Fruit fly (Drosophila melanogaster) whole organism, embryonic: ENCODE results near the gene AcCoAS.
A peak's percentile ranks its signal among the peaks of the same experiment; 100 is the strongest.

Experiments
- B-H2 ChIP-seq: fragments of 200-800 bp; sonication (Bioruptor generic); optimal IDR thresholded peaks from 2 replicates; lab custom pipeline; 2018; ENCODE audit warnings: missing biosample characterization, mild to moderate bottlenecking, missing genetic modification characterization
- BEAF-32 ChIP-seq: fragments of 200-800 bp; sonication (Bioruptor generic); optimal IDR thresholded peaks from 3 replicates; lab custom pipeline; 2017; ENCODE audit warnings: missing biosample characterization, missing genetic modification characterization, mild to moderate bottlenecking, moderate library complexity, missing genetic modification reagents
- CG12769 ChIP-seq: fragments of 200-800 bp; sonication (Bioruptor generic); optimal IDR thresholded peaks from 2 replicates; lab custom pipeline; 2019; ENCODE audit warnings: missing biosample characterization, mild to moderate bottlenecking, missing genetic modification characterization, moderate library complexity
- CG13287 ChIP-seq: fragments of 200-800 bp; sonication (Bioruptor generic); IDR thresholded peaks from 2 replicates; pipeline ENCODE4 v1.3.6; 2022; ENCODE audit warnings: missing biosample characterization, missing genetic modification characterization; ENCODE audit not compliant: partially characterized antibody
- CG13624 ChIP-seq: fragments of 200-800 bp; sonication (Bioruptor generic); optimal IDR thresholded peaks from 2 replicates; lab custom pipeline; 2016; ENCODE audit warnings: missing biosample characterization, missing genetic modification characterization
- CG15514 ChIP-seq: fragments of 200-800 bp; sonication (Bioruptor generic); optimal IDR thresholded peaks from 3 replicates; lab custom pipeline; 2017; ENCODE audit warnings: missing biosample characterization, missing genetic modification characterization, mild to moderate bottlenecking, moderate library complexity, missing genetic modification reagents
- CG15696 ChIP-seq: fragments of 200-800 bp; sonication (Bioruptor generic); optimal IDR thresholded peaks from 2 replicates; lab custom pipeline; 2019; ENCODE audit warnings: missing biosample characterization, mild to moderate bottlenecking, missing genetic modification characterization, moderate library complexity
- CG17359 ChIP-seq: fragments of 200-800 bp; sonication (Bioruptor generic); optimal IDR thresholded peaks from 3 replicates; lab custom pipeline; 2018; ENCODE audit warnings: missing biosample characterization, mild to moderate bottlenecking, missing genetic modification characterization, moderate library complexity
- CG17829 ChIP-seq: fragments of 200-800 bp; optimal IDR thresholded peaks from 2 replicates; lab custom pipeline; 2019; ENCODE audit warnings: missing biosample characterization, mild to moderate bottlenecking, missing genetic modification characterization, moderate library complexity
- CG6654 ChIP-seq: fragments of 200-800 bp; sonication (Bioruptor generic); optimal IDR thresholded peaks from 2 replicates; lab custom pipeline; 2017; ENCODE audit warnings: missing biosample characterization, mild to moderate bottlenecking, missing genetic modification characterization
- CG7963 ChIP-seq: fragments of 200-800 bp; sonication (Bioruptor generic); IDR thresholded peaks from 3 replicates; pipeline ENCODE4 v1.3.6; 2022; ENCODE audit warnings: missing biosample characterization, missing genetic modification characterization; ENCODE audit not compliant: partially characterized antibody
- CG7987 ChIP-seq: fragments of 200-800 bp; sonication (Bioruptor generic); optimal IDR thresholded peaks from 2 replicates; lab custom pipeline; 2018; ENCODE audit warnings: missing biosample characterization, mild to moderate bottlenecking, missing genetic modification characterization, moderate library complexity
- CG8290 ChIP-seq, 3 experiments: fragments of 200-800 bp; sonication (Bioruptor generic); optimal IDR thresholded peaks; 2 replicates each; lab custom pipeline; 2016 to 2019; ENCODE audit warnings: missing biosample characterization in 3 of 3, missing genetic modification characterization in 3 of 3, mild to moderate bottlenecking in 2 of 3, moderate library complexity in 1 of 3
- Dp ChIP-seq: fragments of 200-800 bp; sonication (Bioruptor generic); optimal IDR thresholded peaks from 2 replicates; lab custom pipeline; 2018; ENCODE audit warnings: missing biosample characterization, mild to moderate bottlenecking, missing genetic modification characterization, moderate library complexity
- Dref ChIP-seq: fragments of 200-800 bp; sonication (Bioruptor generic); IDR thresholded peaks from 2 replicates; pipeline ENCODE4 v1.3.6; 2022; ENCODE audit warnings: missing biosample characterization, missing genetic modification characterization
- Fer1 ChIP-seq: fragments of 200-800 bp; sonication (Bioruptor generic); optimal IDR thresholded peaks from 2 replicates; lab custom pipeline; 2017; ENCODE audit warnings: missing biosample characterization, mild to moderate bottlenecking, missing genetic modification characterization
- HLH4C ChIP-seq: fragments of 200-800 bp; sonication (Bioruptor generic); IDR thresholded peaks from 3 replicates; pipeline ENCODE4 v1.3.6; 2022; ENCODE audit warnings: missing biosample characterization, missing genetic modification characterization; ENCODE audit not compliant: partially characterized antibody
- HLHmδ ChIP-seq: fragments of 200-800 bp; sonication (Bioruptor generic); optimal IDR thresholded peaks from 2 replicates; lab custom pipeline; 2018; ENCODE audit warnings: missing biosample characterization, mild to moderate bottlenecking, missing genetic modification characterization, moderate library complexity
- HmgZ ChIP-seq: fragments of 200-800 bp; sonication (Bioruptor generic); optimal IDR thresholded peaks from 2 replicates; lab custom pipeline; 2018; ENCODE audit warnings: missing biosample characterization, mild to moderate bottlenecking, missing genetic modification characterization
- Lim3 ChIP-seq: fragments of 200-800 bp; sonication (Bioruptor generic); IDR thresholded peaks from 2 replicates; pipeline ENCODE4 v1.3.6; 2022; ENCODE audit warnings: missing biosample characterization, missing genetic modification characterization
- Myb ChIP-seq: fragments of 200-800 bp; sonication (Bioruptor generic); optimal IDR thresholded peaks from 2 replicates; lab custom pipeline; 2016; ENCODE audit warnings: missing biosample characterization, missing genetic modification characterization
- NC2β ChIP-seq: fragments of 200-800 bp; sonication (Bioruptor generic); optimal IDR thresholded peaks from 2 replicates; lab custom pipeline; 2016; ENCODE audit warnings: missing biosample characterization, missing genetic modification characterization
- NFAT ChIP-seq: fragments of 200-800 bp; sonication (Bioruptor generic); IDR thresholded peaks from 2 replicates; pipeline ENCODE4 v1.3.6; 2022; ENCODE audit warnings: missing biosample characterization, missing genetic modification characterization
- NK7.1 ChIP-seq: fragments of 200-800 bp; sonication (Bioruptor generic); optimal IDR thresholded peaks from 3 replicates; lab custom pipeline; 2016; ENCODE audit warnings: missing biosample characterization, missing genetic modification characterization
- Vsx1 ChIP-seq: fragments of 200-800 bp; sonication (Bioruptor generic); optimal IDR thresholded peaks from 2 replicates; lab custom pipeline; 2017; ENCODE audit warnings: missing biosample characterization, mild to moderate bottlenecking, missing genetic modification characterization, missing genetic modification reagents
- amos ChIP-seq: fragments of 200-800 bp; sonication (Bioruptor generic); IDR thresholded peaks from 2 replicates; pipeline ENCODE4 v1.3.6; 2022; ENCODE audit warnings: missing biosample characterization, missing genetic modification characterization; ENCODE audit not compliant: partially characterized antibody
- bsh ChIP-seq, 2 experiments: fragments of 200-800 bp; sonication (Bioruptor generic); optimal IDR thresholded peaks; 2 replicates each; lab custom pipeline; 2017 to 2018; ENCODE audit warnings: mild to moderate bottlenecking in 2 of 2, missing biosample characterization in 2 of 2, missing genetic modification characterization in 2 of 2, moderate library complexity in 1 of 2
- dmrt99B ChIP-seq: fragments of 200-800 bp; sonication (Bioruptor generic); optimal IDR thresholded peaks from 2 replicates; lab custom pipeline; 2018; ENCODE audit warnings: missing biosample characterization, mild to moderate bottlenecking, missing genetic modification characterization, moderate library complexity
- emc ChIP-seq: fragments of 200-800 bp; sonication (Bioruptor generic); optimal IDR thresholded peaks from 2 replicates; lab custom pipeline; 2016; ENCODE audit warnings: missing biosample characterization, missing genetic modification characterization
- fu2 ChIP-seq: fragments of 200-800 bp; sonication (Bioruptor generic); optimal IDR thresholded peaks from 2 replicates; lab custom pipeline; 2016; ENCODE audit warnings: missing biosample characterization, missing genetic modification characterization
- gfzf ChIP-seq: fragments of 200-800 bp; sonication (Bioruptor generic); optimal IDR thresholded peaks from 2 replicates; lab custom pipeline; 2016; ENCODE audit warnings: missing biosample characterization, mild to moderate bottlenecking, missing genetic modification characterization, moderate library complexity
- hkb ChIP-seq, 2 experiments: fragments of 200-800 bp in 1 of 2; fragments of >200 bp in 1 of 2; sonication (Bioruptor generic) in 1 of 2; IDR thresholded peaks in 1 of 2; optimal IDR thresholded peaks in 1 of 2; 2 replicates each; pipeline versions ENCODE4 v1.3.6 to Lab custom; 2017 to 2022; ENCODE audit warnings: missing biosample characterization in 1 of 2, missing genetic modification characterization in 1 of 2
- knrl ChIP-seq: fragments of 200-800 bp; sonication (Bioruptor generic); IDR thresholded peaks from 3 replicates; pipeline ENCODE4 v1.3.6; 2022; ENCODE audit warnings: missing biosample characterization, missing genetic modification characterization; ENCODE audit not compliant: partially characterized antibody
- lbe ChIP-seq: fragments of 200-800 bp; sonication (Bioruptor generic); optimal IDR thresholded peaks from 2 replicates; lab custom pipeline; 2016; ENCODE audit warnings: missing biosample characterization, mild to moderate bottlenecking, missing genetic modification characterization
- pzg ChIP-seq: fragments of 200-800 bp; sonication (Bioruptor generic); optimal IDR thresholded peaks from 3 replicates; lab custom pipeline; 2018; ENCODE audit warnings: missing biosample characterization, mild to moderate bottlenecking, missing genetic modification characterization, moderate library complexity
- row ChIP-seq: fragments of 200-800 bp; sonication (Bioruptor generic); IDR thresholded peaks from 3 replicates; pipeline ENCODE4 v1.3.6; 2022; ENCODE audit warnings: missing biosample characterization, missing genetic modification characterization
- sens ChIP-seq: fragments of 200-800 bp; sonication (Bioruptor generic); peaks from one replicate; lab custom pipeline; 2016; ENCODE audit warnings: missing biosample characterization, missing genetic modification characterization
- shn ChIP-seq: fragments of 200-800 bp; sonication (Bioruptor generic); optimal IDR thresholded peaks from 3 replicates; lab custom pipeline; 2016; ENCODE audit warnings: missing biosample characterization, missing genetic modification characterization
- sna ChIP-seq: fragments of 200-800 bp; sonication (Bioruptor generic); IDR thresholded peaks from 2 replicates; pipeline ENCODE4 v1.3.6; 2022; ENCODE audit warnings: missing biosample characterization, missing genetic modification characterization; ENCODE audit not compliant: partially characterized antibody
- tap ChIP-seq: fragments of 200-800 bp; optimal IDR thresholded peaks from 3 replicates; lab custom pipeline; 2019; ENCODE audit warnings: missing biosample characterization, mild to moderate bottlenecking, missing genetic modification characterization, moderate library complexity
- tna ChIP-seq: fragments of 200-800 bp; sonication (Bioruptor generic); IDR thresholded peaks from 2 replicates; pipeline ENCODE4 v1.3.6; 2022; ENCODE audit warnings: missing biosample characterization, missing genetic modification characterization; ENCODE audit not compliant: partially characterized antibody
- ttk ChIP-seq: fragments of 200-800 bp; sonication (Bioruptor generic); IDR thresholded peaks from 2 replicates; pipeline ENCODE4 v2.1.2; 2022; ENCODE audit warnings: missing biosample characterization, missing genetic modification characterization
- unc-4 ChIP-seq: fragments of 200-800 bp; sonication (Bioruptor generic); IDR thresholded peaks from 2 replicates; pipeline ENCODE4 v1.3.6; 2022; ENCODE audit warnings: missing biosample characterization, missing genetic modification characterization; ENCODE audit not compliant: partially characterized antibody
- vnd ChIP-seq: fragments of 200-800 bp; sonication (Bioruptor generic); IDR thresholded peaks from 3 replicates; pipeline ENCODE4 v1.3.6; 2022; ENCODE audit warnings: missing biosample characterization, missing genetic modification characterization; ENCODE audit not compliant: partially characterized antibody
- vvl ChIP-seq: fragments of 200-800 bp; sonication (Bioruptor generic); IDR thresholded peaks from 2 replicates; pipeline ENCODE4 v1.3.6; 2022; ENCODE audit warnings: missing biosample characterization, missing genetic modification characterization
- wek ChIP-seq: fragments of 200-800 bp; sonication (Bioruptor generic); optimal IDR thresholded peaks from 3 replicates; lab custom pipeline; 2018; ENCODE audit warnings: missing biosample characterization, mild to moderate bottlenecking, missing genetic modification characterization, moderate library complexity

AcCoAS gene

dm6 chr3L:21280996-21281691 is 1.1 kb upstream of the AcCoAS start, which contains the start of gene ppl (continued):
- TF ChIP-seq CG17829 (tag; lab: Kevin White, UChicago) (peak; percentile 29), CG12769 (tag; lab: Kevin White, UChicago) (peak; percentile 32), NK7.1 (GFP tag; lab: Kevin White, UChicago) (no peak), NFAT (peak; percentile 21; the same call in 1 of the 2 replicates), sna (GFP tag; lab: Robert Waterston, UW) (peak; percentile 66), HmgZ (tag; lab: Kevin White, UChicago) (peak; percentile 19), CG15514 (GFP tag; lab: Kevin White, UChicago) (peak; percentile 54), HLHmδ (GFP tag; lab: Kevin White, UChicago) (peak; percentile 45), wek (no peak), ttk (GFP tag; lab: Robert Waterston, UW) (no peak), fu2 (GFP tag; lab: Kevin White, UChicago) (no peak), CG8290 (GFP tag; optimal IDR thresholded peaks at IDR 0.05; lab: Kevin White, UChicago) (no peak), CG8290 (tag; optimal IDR thresholded peaks at IDR 0.05; lab: Kevin White, UChicago) (peak in 1 of 2 experiments; percentile 54), B-H2 (GFP tag; lab: Kevin White, UChicago) (no peak), Dref (GFP tag; lab: Robert Waterston, UW) (peak; percentile 83), vvl (GFP tag; lab: Robert Waterston, UW) (peak; percentile 31; the same call in 1 of the 2 replicates), CG13624 (peak; percentile 5), Fer1 (GFP tag; lab: Kevin White, UChicago) (peak; percentile 26), vnd (GFP tag; lab: Robert Waterston, UW) (peak; percentile 48; the same call in 2 of the 3 replicates), CG17359 (tag; lab: Kevin White, UChicago) (peak; percentile 20), sens (GFP tag; lab: Kevin White, UChicago) (peak; percentile 78), dmrt99B (tag; lab: Kevin White, UChicago) (no peak), emc (GFP tag; lab: Kevin White, UChicago) (no peak), pzg (peak; percentile 87), unc-4 (GFP tag; lab: Robert Waterston, UW) (peak; percentile 57), CG6654 (peak; percentile 97), CG13287 (GFP tag; lab: Robert Waterston, UW) (peak; percentile 73), Lim3 (no peak), lbe (GFP tag; lab: Kevin White, UChicago) (peak; percentile 26), shn (GFP tag; lab: Kevin White, UChicago) (no peak), amos (peak; percentile 60; the same call in 1 of the 2 replicates), BEAF-32 (GFP tag; lab: Kevin White, UChicago) (peak; percentile 61), HLH4C (peak; percentile 70), Dp (peak; percentile 91), tna (GFP tag; lab: Robert Waterston, UW) (peak; percentile 37; the same call in 1 of the 2 replicates), gfzf (GFP tag; lab: Kevin White, UChicago) (peak; percentile 77), row (GFP tag; lab: Robert Waterston, UW) (peak; percentile 51), tap (tag; lab: Kevin White, UChicago) (no peak), CG15696 (peak; percentile 36), bsh (GFP tag; optimal IDR thresholded peaks at IDR 0.05; lab: Kevin White, UChicago) (peak in 1 of 2 experiments; percentile 9), CG7963 (0 out of 3 replicates have a peak, but pooled peaks have one; percentile 30), knrl (GFP tag; lab: Robert Waterston, UW) (0 out of 3 replicates have a peak, but pooled peaks have one; percentile 21), CG7987 (GFP tag; lab: Kevin White, UChicago) (peak; percentile 47), hkb (optimal IDR thresholded peaks at IDR 0.05; lab: Kevin White, UChicago) (peak; percentile 8), hkb (GFP tag; IDR thresholded peaks at IDR 0.05; lab: Robert Waterston, UW) (peak; percentile 32; the same call in 1 of the 2 replicates), Myb (no peak), NC2β (GFP tag; lab: Kevin White, UChicago) (peak; percentile 4), Vsx1 (GFP tag; lab: Kevin White, UChicago) (no peak)
